Worm (Caenorhabditis elegans): ENCODE data around the gene nhr-91.

nhr-91 gene

ce11 chrX:15338195-15338594, 29.0 kb downstream of the nhr-91 start (continued):
- no peak for TF ChIP-seq rbr-2 (tag; optimal IDR thresholded peaks at IDR 0.05)
- no peak for TF ChIP-seq mxl-2 (GFP tag; conservative IDR thresholded peaks at IDR 0.05)
- TF ChIP-seq unc-62 (GFP tag; optimal IDR thresholded peaks at IDR 0.05 in 1 of 2), result no peak
- no peak for TF ChIP-seq unc-62 (tag; optimal IDR thresholded peaks at IDR 0.05)
- no peak for TF ChIP-seq lin-15B (tag; optimal IDR thresholded peaks at IDR 0.05)
- TF ChIP-seq mdl-1 (tag; optimal IDR thresholded peaks at IDR 0.05), result no peak
- no peak for TF ChIP-seq nhr-77 (tag; optimal IDR thresholded peaks at IDR 0.05)
- no peak for TF ChIP-seq pqm-1 (tag; optimal IDR thresholded peaks at IDR 0.05)

- TF ChIP-seq fkh-10 (GFP tag; optimal IDR thresholded peaks at IDR 0.05), result no peak
- TF ChIP-seq T26A8.4 (GFP tag; IDR thresholded peaks at IDR 0.05), result no peak
- no peak for TF ChIP-seq gei-8 (GFP tag; optimal IDR thresholded peaks at IDR 0.05)
- no peak for TF ChIP-seq F44E2.7 (GFP tag; IDR thresholded peaks at IDR 0.05)
- no peak for TF ChIP-seq lin-38 (GFP tag; IDR thresholded peaks at IDR 0.05)
- no peak for TF ChIP-seq lim-7 (GFP tag; IDR thresholded peaks at IDR 0.05)
- TF ChIP-seq pqm-1 (tag; optimal IDR thresholded peaks at IDR 0.05), result peak; percentile 90
- TF ChIP-seq jun-1 (tag; optimal IDR thresholded peaks at IDR 0.05), result no peak
- TF ChIP-seq ceh-28 (tag; optimal IDR thresholded peaks at IDR 0.05), result no peak
- TF ChIP-seq attf-4 (tag; optimal IDR thresholded peaks at IDR 0.05), result no peak
- no peak for TF ChIP-seq F37D6.2 (tag; optimal IDR thresholded peaks at IDR 0.05)
- no peak for TF ChIP-seq duxl-1 (tag; optimal IDR thresholded peaks at IDR 0.05; ENCODE audit: poor library complexity)
- no peak for TF ChIP-seq daf-19 (GFP tag; conservative IDR thresholded peaks at IDR 0.05)
- TF ChIP-seq mes-2 (tag; optimal IDR thresholded peaks at IDR 0.05; ENCODE audit: poor library complexity, severe bottlenecking), result peak; percentile 60
- TF ChIP-seq ceh-20 (GFP tag; IDR thresholded peaks at IDR 0.05), result no peak
- TF ChIP-seq nhr-42 (GFP tag; IDR thresholded peaks at IDR 0.05), result no peak
- no peak for TF ChIP-seq zip-2 (tag; optimal IDR thresholded peaks at IDR 0.05)
- TF ChIP-seq cey-2 (tag; optimal IDR thresholded peaks at IDR 0.05; ENCODE audit: borderline replicate concordance, insufficient read depth), result no peak
- no peak for TF ChIP-seq dpl-1 (GFP tag; optimal IDR thresholded peaks at IDR 0.05)
- peak; percentile 53 for TF ChIP-seq hlh-11 (tag; optimal IDR thresholded peaks at IDR 0.05)
- TF ChIP-seq hlh-30 (tag; optimal IDR thresholded peaks at IDR 0.05; ENCODE audit: insufficient read depth), result peak; percentile 79
- no peak for TF ChIP-seq dmd-8 (GFP tag; IDR thresholded peaks at IDR 0.05)
- no peak for TF ChIP-seq arid-1 (GFP tag; conservative IDR thresholded peaks at IDR 0.05)
- TF ChIP-seq zip-11 (GFP tag; IDR thresholded peaks at IDR 0.05), result no peak
- TF ChIP-seq Y105C5A.15 (GFP tag; IDR thresholded peaks at IDR 0.05), result no peak
- TF ChIP-seq vab-7 (GFP tag; IDR thresholded peaks at IDR 0.05), result no peak
- TF ChIP-seq unc-130 (GFP tag; optimal IDR thresholded peaks at IDR 0.05), result no peak
- no peak for TF ChIP-seq nhr-76 (tag; optimal IDR thresholded peaks at IDR 0.05)
- TF ChIP-seq mxl-2 (GFP tag; conservative IDR thresholded peaks at IDR 0.05), result no peak
- peak; percentile 59 for TF ChIP-seq dmd-6 (GFP tag; IDR thresholded peaks at IDR 0.05)
- no peak for TF ChIP-seq zfp-3 (GFP tag; conservative IDR thresholded peaks at IDR 0.05)
- no peak for TF ChIP-seq Y5F2A.4 (GFP tag; optimal IDR thresholded peaks at IDR 0.05)
- TF ChIP-seq rbr-2 (tag; optimal IDR thresholded peaks at IDR 0.05), result no peak
- peak; percentile 48 for TF ChIP-seq T20F7.1 (GFP tag; optimal IDR thresholded peaks at IDR 0.05)
- TF ChIP-seq dve-1 (tag; optimal IDR thresholded peaks at IDR 0.05; ENCODE audit: insufficient read depth), result peak; percentile 77
- TF ChIP-seq egl-43 (GFP tag; IDR thresholded peaks at IDR 0.05), result no peak
- TF ChIP-seq nhr-111 (GFP tag; optimal IDR thresholded peaks at IDR 0.05), result no peak
- TF ChIP-seq php-3 (GFP tag; IDR thresholded peaks at IDR 0.05), result no peak
- TF ChIP-seq ceh-62 (tag; optimal IDR thresholded peaks at IDR 0.05), result no peak
- no peak for TF ChIP-seq snpc-1.2 (GFP tag; IDR thresholded peaks at IDR 0.05)
- TF ChIP-seq nhr-25 (tag; optimal IDR thresholded peaks at IDR 0.05; ENCODE audit: borderline replicate concordance, insufficient read depth), result peak; percentile 43
- peak; percentile 92 for TF ChIP-seq nhr-6 (tag; optimal IDR thresholded peaks at IDR 0.05)
- TF ChIP-seq egl-27 (tag; optimal IDR thresholded peaks at IDR 0.05), result no peak
Observed at ce11 chrX:15339807-15340596, 30.8 kb downstream of the nhr-91 start, which contains the start of gene Y15E3A.5. Y15E3A.5 (plus strand) TSS chrX:15340558.

Measured in whole organism, L4 larva.